Fruit fly (Drosophila melanogaster): ENCODE results near the gene CG2961.
A peak's percentile ranks its signal among the peaks of the same experiment; 100 is the strongest.

The CG2961 gene

dm6 chrX:10233065-10233464 lies at the start of gene CG2961:
Gene CG2961 (minus strand): TSS chrX:10233080.
- TF ChIP-seq noc (tag; optimal IDR thresholded peaks at IDR 0.05): no peak

- TF ChIP-seq noc (tag; optimal IDR thresholded peaks at IDR 0.05): no peak
Observed at dm6 chrX:10266018-10266384, 33.1 kb upstream of the CG2961 start.

dm6 chrX:10265213-10266017 lies 32.5 kb upstream of the CG2961 start, which contains the start of gene CG12643:
Gene CG12643 (minus strand): TSS chrX:10265263.
- TF ChIP-seq noc (tag; optimal IDR thresholded peaks at IDR 0.05): peak; percentile 95

- TF ChIP-seq noc (tag; optimal IDR thresholded peaks at IDR 0.05): no peak
Observed at dm6 chrX:10263957-10264248, 31.0 kb upstream of the CG2961 start.

- TF ChIP-seq noc (tag; optimal IDR thresholded peaks at IDR 0.05): peak; percentile 88
Observed at dm6 chrX:10263165-10263956, 30.5 kb upstream of the CG2961 start, which contains the start of gene Hk. Gene Hk (minus strand): TSS chrX:10263485.

dm6 chrX:10261172-10261571 lies 28.3 kb upstream of the CG2961 start:
- TF ChIP-seq noc (tag; optimal IDR thresholded peaks at IDR 0.05): no peak

dm6 chrX:10259524-10259923 lies 26.6 kb upstream of the CG2961 start:
- no peak for TF ChIP-seq noc (tag; optimal IDR thresholded peaks at IDR 0.05)

dm6 chrX:10256228-10256627 lies 23.3 kb upstream of the CG2961 start:
- TF ChIP-seq noc (tag; optimal IDR thresholded peaks at IDR 0.05): no peak

dm6 chrX:10252745-10253144 lies 19.9 kb upstream of the CG2961 start:
- no peak for TF ChIP-seq noc (tag; optimal IDR thresholded peaks at IDR 0.05)

- TF ChIP-seq noc (tag; optimal IDR thresholded peaks at IDR 0.05): no peak
Observed at dm6 chrX:10250659-10251058, 17.8 kb upstream of the CG2961 start.

dm6 chrX:10250017-10250416 lies 17.1 kb upstream of the CG2961 start:
- no peak for TF ChIP-seq noc (tag; optimal IDR thresholded peaks at IDR 0.05)

- no peak for TF ChIP-seq noc (tag; optimal IDR thresholded peaks at IDR 0.05)
Observed at dm6 chrX:10247366-10247765, 14.5 kb upstream of the CG2961 start.

dm6 chrX:10244763-10245162 lies 11.9 kb upstream of the CG2961 start:
- TF ChIP-seq noc (tag; optimal IDR thresholded peaks at IDR 0.05): no peak

dm6 chrX:10243540-10243939 lies 10.7 kb upstream of the CG2961 start:
- TF ChIP-seq noc (tag; optimal IDR thresholded peaks at IDR 0.05): no peak

dm6 chrX:10242883-10243282 lies 10.0 kb upstream of the CG2961 start:
- TF ChIP-seq noc (tag; optimal IDR thresholded peaks at IDR 0.05): no peak

- TF ChIP-seq noc (tag; optimal IDR thresholded peaks at IDR 0.05): no peak
Observed at dm6 chrX:10241919-10242318, 9.0 kb upstream of the CG2961 start.

dm6 chrX:10234024-10234520 lies 1.2 kb upstream of the CG2961 start:
- no peak for TF ChIP-seq noc (tag; optimal IDR thresholded peaks at IDR 0.05)

Measured in whole organism, larva.